Fruit fly (Drosophila melanogaster): ENCODE measurements around the gene CG42821.
A peak's percentile ranks its signal among the peaks of the same experiment; 100 is the strongest.
"Not testable (repeated sequence)": the region's sequence is repeated elsewhere in the genome, so short reads cannot be mapped to it uniquely, and the experiment has no call there.

Gene CG42821

dm6 chr3R:17426265-17426664 lies 13.4 kb downstream of the CG42821 start:
- no peak for TF ChIP-seq CTCF (optimal IDR thresholded peaks at IDR 0.05)
- no peak for TF ChIP-seq CG8478 (optimal IDR thresholded peaks at IDR 0.05)

- TF ChIP-seq CTCF (optimal IDR thresholded peaks at IDR 0.05) (no peak), CG8478 (optimal IDR thresholded peaks at IDR 0.05) (no peak)
These were observed 17.6 kb downstream of the CG42821 start for dm6 chr3R:17430481-17430880.

dm6 chr3R:17433117-17433516 lies 20.2 kb downstream of the CG42821 start:
- TF ChIP-seq CG8478 (optimal IDR thresholded peaks at IDR 0.05), result no peak
- TF ChIP-seq CTCF (optimal IDR thresholded peaks at IDR 0.05), result no peak

- TF ChIP-seq CTCF (optimal IDR thresholded peaks at IDR 0.05), result no peak
- no peak for TF ChIP-seq CG8478 (optimal IDR thresholded peaks at IDR 0.05)
These were observed 21.5 kb downstream of the CG42821 start, which contains the start of gene CG44090 for dm6 chr3R:17434330-17434729. TSS of gene CG44090 (minus strand) at chr3R:17434430.

- TF ChIP-seq CG8478 (optimal IDR thresholded peaks at IDR 0.05), result no peak
- TF ChIP-seq CTCF (optimal IDR thresholded peaks at IDR 0.05), result no peak
These were observed 27.8 kb downstream of the CG42821 start, which contains the start of gene CG14331 for dm6 chr3R:17440628-17441027. TSS of gene CG14331 (minus strand) at chr3R:17440728.

dm6 chr3R:17447615-17448014 lies 34.7 kb downstream of the CG42821 start:
- TF ChIP-seq CG8478 (optimal IDR thresholded peaks at IDR 0.05), result no peak
- TF ChIP-seq CTCF (optimal IDR thresholded peaks at IDR 0.05), result no peak

dm6 chr3R:17448758-17449157 lies 35.9 kb downstream of the CG42821 start, which contains the start of gene Eh:
TSS of gene Eh (minus strand) at chr3R:17448858.
- TF ChIP-seq CTCF (optimal IDR thresholded peaks at IDR 0.05), result no peak
- TF ChIP-seq CG8478 (optimal IDR thresholded peaks at IDR 0.05), result no peak

- TF ChIP-seq CTCF (optimal IDR thresholded peaks at IDR 0.05) (peak; percentile 84 to 91), CG8478 (optimal IDR thresholded peaks at IDR 0.05) (no peak)
These were observed 36.5 kb downstream of the CG42821 start for dm6 chr3R:17449402-17449801.

dm6 chr3R:17456676-17457075 lies 43.8 kb downstream of the CG42821 start, which contains the start of gene CG14330:
TSS of gene CG14330 (minus strand) at chr3R:17456776.
- not testable (repeated sequence) for TF ChIP-seq CG8478, CTCF (optimal IDR thresholded peaks at IDR 0.05)
